Fruit fly (Drosophila melanogaster): ENCODE measurements around the gene CG11379.
A peak's percentile ranks its signal among the peaks of the same experiment; 100 is the strongest.

CG11379 gene

DNA sequence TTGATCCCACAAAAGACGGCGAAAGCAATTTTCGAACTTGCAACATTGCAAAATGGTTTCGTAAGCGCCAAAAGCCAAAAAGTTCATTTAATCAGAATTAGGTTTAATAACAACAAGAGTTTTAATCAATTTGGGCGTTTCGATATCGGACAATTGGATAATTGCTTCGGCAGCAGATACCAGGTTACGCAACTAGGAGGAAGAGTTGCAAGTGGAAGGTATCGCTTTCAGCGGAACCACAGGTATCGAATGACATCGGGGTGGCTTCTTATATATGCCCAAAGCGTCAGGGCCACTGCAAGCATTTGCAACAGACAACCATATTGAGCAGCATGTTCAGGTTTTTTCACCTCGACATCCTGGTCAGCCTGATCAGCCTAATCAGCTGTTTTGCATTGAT is 26.5 kb downstream of the CG11379 start, which contains the start of gene CG14624:
Gene CG14624, plus strand, starts transcription at position 301 of the 400 bp plus-strand sequence.
- no peak for TF ChIP-seq fd96Ca (GFP tag; IDR thresholded peaks at IDR 0.05)
- no peak for TF ChIP-seq CG10348 (GFP tag; IDR thresholded peaks at IDR 0.05)
- TF ChIP-seq CG9948 (tag; optimal IDR thresholded peaks at IDR 0.05), result no peak
- TF ChIP-seq CG13204 (GFP tag; optimal IDR thresholded peaks at IDR 0.05), result no peak
- TF ChIP-seq CG34367 (tag; optimal IDR thresholded peaks at IDR 0.05), result no peak
- TF ChIP-seq CG8159 (tag; optimal IDR thresholded peaks at IDR 0.05), result no peak
- no peak for TF ChIP-seq Snoo (tag; optimal IDR thresholded peaks at IDR 0.05)
- no peak for TF ChIP-seq rn (GFP tag; IDR thresholded peaks at IDR 0.05)
- TF ChIP-seq CG4496 (GFP tag; IDR thresholded peaks at IDR 0.05), result no peak
- TF ChIP-seq D1 (tag; optimal IDR thresholded peaks at IDR 0.05), result no peak
- no peak for TF ChIP-seq CG14655 (GFP tag; optimal IDR thresholded peaks at IDR 0.05)
- TF ChIP-seq EcR (GFP tag; optimal IDR thresholded peaks at IDR 0.05), result no peak
- TF ChIP-seq CG17806 (tag; optimal IDR thresholded peaks at IDR 0.05), result no peak
- no peak for TF ChIP-seq CG32121 (GFP tag; IDR thresholded peaks at IDR 0.05)
- TF ChIP-seq CG8301 (tag; optimal IDR thresholded peaks at IDR 0.05), result no peak
- TF ChIP-seq gl (tag; optimal IDR thresholded peaks at IDR 0.05), result no peak
- no peak for TF ChIP-seq CG12605 (GFP tag; IDR thresholded peaks at IDR 0.05)
- TF ChIP-seq Pif1B (GFP tag; optimal IDR thresholded peaks at IDR 0.05), result no peak
- no peak for TF ChIP-seq CG15710 (tag; optimal IDR thresholded peaks at IDR 0.05)
- no peak for TF ChIP-seq Ets98B (GFP tag; IDR thresholded peaks at IDR 0.05)

DNA sequence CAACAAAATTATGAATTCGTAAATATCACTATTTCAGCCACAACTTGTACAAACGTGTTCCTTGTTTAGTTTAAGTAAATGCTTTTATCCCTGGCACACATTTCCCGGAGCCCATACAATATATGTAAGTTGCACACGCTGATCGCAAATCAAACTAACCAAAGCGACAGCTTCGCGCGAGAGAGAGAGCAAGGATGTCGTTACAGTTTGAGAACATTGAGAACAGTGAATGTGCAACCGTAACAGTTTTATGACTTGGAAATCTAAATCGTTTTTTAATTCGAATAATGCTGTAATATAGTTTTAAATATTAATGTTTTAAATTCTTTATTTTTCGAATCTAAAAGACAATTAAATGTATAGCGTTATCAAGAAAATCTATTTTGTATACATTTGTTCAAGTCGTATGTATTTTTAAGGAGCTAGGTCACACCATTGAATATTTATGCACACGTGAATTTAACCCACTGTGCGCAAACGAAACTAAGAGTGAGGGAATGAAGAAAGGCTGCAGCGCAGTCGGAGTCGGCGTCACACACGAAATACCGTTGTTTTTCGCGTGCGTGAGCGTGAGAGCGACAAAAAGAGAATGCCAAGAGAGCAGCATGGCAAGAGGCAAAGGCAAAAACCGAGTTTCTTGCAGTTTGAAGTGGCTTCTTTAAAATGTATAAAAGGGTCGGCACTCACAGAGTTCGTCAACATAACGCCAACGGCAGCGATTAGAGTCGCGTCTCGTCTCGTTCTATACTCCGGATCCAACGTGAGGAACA is 29.5 kb downstream of the CG11379 start, which contains the start of gene CG11382:
Gene CG11382, plus strand, starts transcription at position 720 of the 770 bp plus-strand sequence.
- peak; percentile 16 for TF ChIP-seq CG9948 (tag; optimal IDR thresholded peaks at IDR 0.05)
- peak; percentile 8 for TF ChIP-seq CG8159 (tag; optimal IDR thresholded peaks at IDR 0.05)
- no peak for TF ChIP-seq gl (tag; optimal IDR thresholded peaks at IDR 0.05)

DNA sequence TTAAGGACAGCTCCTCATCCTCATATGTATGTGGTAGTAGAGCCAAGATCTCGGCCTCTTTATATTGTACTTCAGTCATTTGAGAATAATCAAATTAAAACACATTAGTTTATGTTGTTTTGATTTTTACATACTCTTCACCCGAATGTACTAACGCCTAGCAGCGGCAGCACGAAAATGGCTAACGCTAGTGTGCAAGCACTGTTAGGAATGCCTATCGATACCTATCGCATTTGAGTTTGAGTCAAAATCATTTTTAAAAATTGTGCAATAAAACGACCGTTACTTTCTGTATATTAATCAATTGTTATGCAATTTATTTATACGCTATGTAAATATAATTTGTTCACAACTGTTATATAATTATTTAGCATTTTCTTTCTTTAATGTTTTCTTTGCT is 35.0 kb downstream of the CG11379 start, which contains the start of gene CG11398:
Gene CG11398, minus strand, starts transcription at position 157 of the 400 bp plus-strand sequence.
- TF ChIP-seq rn (GFP tag; IDR thresholded peaks at IDR 0.05), result no peak
- TF ChIP-seq CG34367 (tag; optimal IDR thresholded peaks at IDR 0.05), result no peak

DNA sequence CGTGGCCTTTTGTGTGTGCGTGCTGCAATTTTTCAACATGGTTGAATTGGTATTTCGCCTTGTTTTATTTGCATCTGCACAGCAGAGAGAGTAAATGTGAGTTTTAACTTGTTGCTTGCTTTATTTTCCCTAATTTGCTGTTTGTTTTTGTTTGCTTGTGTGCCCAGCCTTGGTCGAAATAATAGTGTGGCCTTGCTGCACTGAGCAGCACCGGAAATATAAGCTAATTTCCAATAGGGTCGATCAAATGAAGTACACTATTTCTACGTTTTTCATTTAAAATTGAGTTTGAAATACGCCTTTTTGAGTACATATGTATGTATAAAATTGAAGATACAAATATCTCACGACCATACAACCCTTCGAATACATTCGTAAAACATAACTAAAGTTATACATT is 36.7 kb downstream of the CG11379 start:
- TF ChIP-seq CG12605 (GFP tag; IDR thresholded peaks at IDR 0.05) (peak; percentile 29; the same call in 1 of the 2 replicates), CG17806 (tag; optimal IDR thresholded peaks at IDR 0.05) (no peak), CG4496 (GFP tag; IDR thresholded peaks at IDR 0.05) (peak; percentile 43; the same call in 1 of the 3 replicates), Ets98B (GFP tag; IDR thresholded peaks at IDR 0.05) (0 out of 2 replicates have a peak, but pooled peaks have one; percentile 16)

DNA sequence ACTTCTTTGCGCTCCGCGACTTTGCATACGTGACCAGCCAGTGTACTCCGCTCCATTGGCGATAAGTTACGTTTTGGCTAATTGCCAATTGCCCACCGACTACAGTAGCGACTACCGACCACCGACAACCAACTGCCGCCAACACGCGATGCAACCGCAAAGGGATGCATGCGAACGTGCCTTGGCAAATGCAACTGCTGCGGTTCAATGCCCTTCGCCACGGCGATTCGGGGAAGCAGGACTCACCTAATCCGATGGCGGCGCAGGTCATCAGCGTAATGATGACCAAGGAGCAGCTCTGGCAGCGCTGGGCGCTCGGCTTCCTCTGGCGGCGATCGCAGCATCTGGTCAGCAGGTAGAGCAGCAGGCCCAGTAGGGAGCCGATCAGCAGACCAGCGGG is 45.9 kb downstream of the CG11379 start:
- TF ChIP-seq Pif1B (GFP tag; optimal IDR thresholded peaks at IDR 0.05) (no peak), D1 (tag; optimal IDR thresholded peaks at IDR 0.05) (no peak), Ets98B (GFP tag; IDR thresholded peaks at IDR 0.05) (no peak), EcR (GFP tag; optimal IDR thresholded peaks at IDR 0.05) (peak; percentile 23)

DNA sequence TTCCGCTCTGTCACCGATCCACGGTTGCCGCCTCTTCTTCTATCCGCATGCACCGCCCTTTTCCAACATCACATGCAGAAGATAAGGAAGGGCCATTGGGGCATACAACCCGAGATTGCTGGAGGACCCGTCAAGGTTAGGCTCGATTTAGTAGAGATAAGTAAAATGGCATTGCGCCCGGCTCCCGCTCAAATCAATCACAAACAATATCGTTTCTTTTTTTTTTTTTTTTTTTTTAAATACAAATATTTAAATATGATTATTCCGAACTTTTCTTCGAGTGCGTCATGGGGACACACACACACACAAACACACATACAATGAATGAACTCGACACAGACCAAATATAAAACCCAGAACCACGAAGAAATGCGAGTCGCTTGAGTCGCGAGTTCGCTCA is 49.1 kb downstream of the CG11379 start:
- peak; percentile 66; the same call in 2 of the 3 replicates for TF ChIP-seq fd96Ca (GFP tag; IDR thresholded peaks at IDR 0.05)
- peak; percentile 57; the same call in 2 of the 3 replicates for TF ChIP-seq CG4496 (GFP tag; IDR thresholded peaks at IDR 0.05)
- TF ChIP-seq Pif1B (GFP tag; optimal IDR thresholded peaks at IDR 0.05), result peak; percentile 37
- TF ChIP-seq CG32121 (GFP tag; IDR thresholded peaks at IDR 0.05), result no peak
- no peak for TF ChIP-seq CG8301 (tag; optimal IDR thresholded peaks at IDR 0.05)
- peak; percentile 10; the same call in 1 of the 2 replicates for TF ChIP-seq Ets98B (GFP tag; IDR thresholded peaks at IDR 0.05)
- peak; percentile 20 for TF ChIP-seq CG8159 (tag; optimal IDR thresholded peaks at IDR 0.05)
- no peak for TF ChIP-seq CG10348 (GFP tag; IDR thresholded peaks at IDR 0.05)
- peak; percentile 39; the same call in 1 of the 2 replicates for TF ChIP-seq CG12605 (GFP tag; IDR thresholded peaks at IDR 0.05)
- TF ChIP-seq EcR (GFP tag; optimal IDR thresholded peaks at IDR 0.05), result no peak
- no peak for TF ChIP-seq rn (GFP tag; IDR thresholded peaks at IDR 0.05)
- no peak for TF ChIP-seq D1 (tag; optimal IDR thresholded peaks at IDR 0.05)
- peak; percentile 16 for TF ChIP-seq CG17806 (tag; optimal IDR thresholded peaks at IDR 0.05)
- peak; percentile 31 for TF ChIP-seq CG9948 (tag; optimal IDR thresholded peaks at IDR 0.05)
- TF ChIP-seq gl (tag; optimal IDR thresholded peaks at IDR 0.05), result no peak

DNA sequence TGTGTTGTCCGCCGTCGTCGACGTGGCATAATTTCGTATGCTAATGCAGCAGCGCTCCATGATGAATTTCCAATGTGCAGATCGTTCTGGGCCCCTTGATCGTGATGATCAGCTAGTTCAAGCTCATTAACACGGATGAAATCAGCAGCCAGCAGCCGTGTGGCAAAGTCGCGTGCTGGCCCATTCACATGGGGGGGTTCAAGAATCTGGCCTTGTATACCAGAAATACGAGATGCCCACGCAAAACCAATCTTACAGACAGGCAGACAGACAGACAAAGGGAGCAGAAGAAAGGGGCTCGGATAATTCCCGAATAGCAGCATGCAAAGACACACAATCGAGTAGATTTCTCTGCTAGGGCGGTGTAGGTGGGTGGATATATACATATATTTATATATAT is 49.6 kb downstream of the CG11379 start:
- TF ChIP-seq EcR (GFP tag; optimal IDR thresholded peaks at IDR 0.05) (peak; percentile 87), fd96Ca (GFP tag; IDR thresholded peaks at IDR 0.05) (no peak), D1 (tag; optimal IDR thresholded peaks at IDR 0.05) (no peak), Pif1B (GFP tag; optimal IDR thresholded peaks at IDR 0.05) (no peak), Pif1A (GFP tag; optimal IDR thresholded peaks at IDR 0.05) (no peak), CG12605 (GFP tag; IDR thresholded peaks at IDR 0.05) (no peak)

All from whole organism, pupa.